Fruit fly (Drosophila melanogaster) ovary, adult (tissue): ENCODE results near the gene Sfmbt.
"Not testable (repeated sequence)": the region's sequence is repeated elsewhere in the genome, so short reads cannot be mapped to it uniquely, and the experiment has no call there.

Experiments
- CG17801 ChIP-seq: fragments of 200-800 bp; optimal IDR thresholded peaks from 2 replicates; lab custom pipeline; 2019; ENCODE audit warnings: missing biosample characterization, mild to moderate bottlenecking, missing genetic modification characterization, moderate library complexity; ENCODE audit not compliant: partially characterized antibody

Sfmbt gene

DNA sequence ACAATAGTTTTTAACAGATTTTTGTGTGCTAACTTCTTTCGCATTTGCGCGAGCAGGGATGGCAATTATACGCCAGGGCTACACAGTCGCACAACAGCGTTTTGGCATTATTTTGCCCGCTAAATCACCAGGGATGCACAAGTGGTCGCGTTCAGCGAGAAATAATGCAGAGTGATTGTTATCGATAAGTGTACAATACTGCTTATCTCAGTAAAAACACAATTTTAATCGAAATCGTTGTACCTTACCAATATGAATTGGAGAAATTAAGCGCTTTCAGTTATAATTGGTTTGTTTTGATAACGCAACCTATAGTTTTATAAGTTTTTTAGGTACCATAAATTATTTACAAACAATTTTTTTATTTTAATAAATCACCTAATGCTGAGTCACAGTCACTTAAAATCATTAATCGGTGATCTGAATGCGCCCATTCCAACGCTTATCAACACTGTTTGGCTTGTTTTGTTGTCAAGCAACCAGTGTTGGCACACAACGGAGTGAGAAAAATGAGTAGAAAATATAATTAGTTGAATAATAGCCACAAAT, at the start of gene Sfmbt, which contains the start of gene CG5439:
Gene Sfmbt, minus strand, starts transcription at position 85 of the 549 bp plus-strand sequence.
Gene CG5439, plus strand, starts transcription at position 450 of the 549 bp plus-strand sequence.
- peak; percentile 62 for TF ChIP-seq CG17801 (GFP tag; lab: Kevin White, UChicago)

DNA sequence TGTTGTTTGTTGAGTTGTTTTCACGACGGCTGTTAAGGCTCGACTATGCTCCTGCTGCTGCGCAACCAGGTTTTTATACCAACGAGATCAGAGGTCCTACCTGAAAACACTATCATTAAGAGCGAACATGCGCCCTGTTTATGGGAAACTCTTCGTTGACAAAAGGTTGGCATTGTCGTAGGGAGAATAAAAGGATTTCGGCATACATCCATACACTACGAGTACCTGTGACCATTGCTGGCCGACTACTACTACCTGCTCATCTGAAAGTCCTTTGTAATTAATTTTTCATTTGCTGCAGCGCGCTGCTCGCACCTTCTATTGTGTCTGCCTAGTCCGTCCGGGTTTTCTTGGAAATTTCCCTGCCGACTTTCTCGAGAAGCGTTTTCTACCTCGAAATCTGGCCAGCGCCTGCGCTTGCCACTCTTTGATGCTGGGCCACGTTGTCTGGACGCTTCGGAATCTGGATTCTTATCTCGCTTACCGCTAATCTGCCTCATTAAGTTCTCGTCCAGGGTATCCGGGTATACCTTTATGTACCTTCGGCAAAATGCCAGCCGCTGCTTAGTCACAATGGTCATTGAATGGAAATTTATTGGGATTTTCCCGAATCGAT, 48.7 kb upstream of the Sfmbt start, which contains the start of gene CG15480:
Gene CG15480, minus strand, starts transcription at position 51 of the 616 bp plus-strand sequence.
- TF ChIP-seq CG17801 (GFP tag; lab: Kevin White, UChicago): no peak

DNA sequence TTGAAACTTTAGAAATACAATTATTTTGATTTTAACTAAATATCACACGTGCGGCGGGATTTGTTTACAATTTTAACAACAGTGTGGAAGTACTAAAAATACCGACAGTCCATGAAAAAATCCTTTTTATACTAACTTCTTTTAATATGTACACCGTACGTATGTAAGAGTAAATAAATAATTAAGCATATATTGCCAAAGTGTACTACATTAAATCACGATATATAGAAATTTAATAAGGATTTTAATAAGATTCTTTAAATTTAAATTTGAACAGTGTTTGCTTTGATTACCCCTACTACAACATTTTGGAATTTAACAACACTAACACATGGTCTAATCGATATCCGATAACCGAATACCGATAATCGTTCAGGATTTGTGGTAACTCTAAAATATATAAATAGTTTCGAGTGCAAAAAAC, 45.7 kb upstream of the Sfmbt start, which contains the start of the genes Ski6 and CG16812:
Gene Ski6, minus strand, starts transcription at position 205 of the 424 bp plus-strand sequence.
Gene CG16812, plus strand, starts transcription at position 363 of the 424 bp plus-strand sequence.
- TF ChIP-seq CG17801 (GFP tag; lab: Kevin White, UChicago): peak; percentile 71

DNA sequence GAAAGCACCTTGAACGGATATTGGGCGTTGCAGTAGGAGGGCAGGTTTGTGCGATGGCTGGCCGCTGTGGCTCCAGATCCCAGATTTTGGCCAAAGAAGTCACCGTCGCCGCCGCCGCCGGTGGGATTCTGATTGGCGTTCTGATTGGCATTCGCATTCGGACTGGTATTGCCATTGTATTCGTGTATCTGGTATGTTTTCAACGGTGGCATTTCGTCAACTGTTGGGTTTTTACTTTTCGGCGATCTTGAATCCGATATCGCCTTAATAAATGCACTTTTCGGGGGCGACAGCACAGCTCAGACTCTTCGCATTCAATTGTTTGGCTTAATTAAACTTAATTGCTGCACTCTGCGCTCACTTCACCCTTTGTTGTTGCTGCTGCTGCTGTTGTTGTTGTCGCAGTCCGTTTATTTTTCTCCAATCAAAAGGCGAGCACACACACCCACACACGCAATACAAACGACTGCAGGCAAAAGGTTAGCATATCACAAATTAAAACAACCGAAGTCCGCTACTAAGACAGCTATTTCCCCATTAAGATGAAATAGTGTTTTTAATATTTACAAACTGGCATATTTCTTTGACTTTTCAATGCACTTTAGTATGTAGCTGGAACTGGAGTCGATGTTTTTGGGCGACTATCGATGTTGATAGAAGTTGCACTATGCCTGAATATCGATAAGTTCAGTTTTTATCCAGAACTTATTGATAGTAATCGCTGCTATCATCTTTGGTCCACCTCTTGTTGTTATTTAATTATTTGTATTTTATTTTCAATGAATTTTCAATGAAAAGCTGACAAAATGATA, 42.9 kb upstream of the Sfmbt start, which contains the start of the genes CG9426 and mRF1:
Gene CG9426, minus strand, starts transcription at position 643 of the 812 bp plus-strand sequence.
Gene mRF1, plus strand, starts transcription at position 699 of the 812 bp plus-strand sequence.
- peak; percentile 29 for TF ChIP-seq CG17801 (GFP tag; lab: Kevin White, UChicago)

DNA sequence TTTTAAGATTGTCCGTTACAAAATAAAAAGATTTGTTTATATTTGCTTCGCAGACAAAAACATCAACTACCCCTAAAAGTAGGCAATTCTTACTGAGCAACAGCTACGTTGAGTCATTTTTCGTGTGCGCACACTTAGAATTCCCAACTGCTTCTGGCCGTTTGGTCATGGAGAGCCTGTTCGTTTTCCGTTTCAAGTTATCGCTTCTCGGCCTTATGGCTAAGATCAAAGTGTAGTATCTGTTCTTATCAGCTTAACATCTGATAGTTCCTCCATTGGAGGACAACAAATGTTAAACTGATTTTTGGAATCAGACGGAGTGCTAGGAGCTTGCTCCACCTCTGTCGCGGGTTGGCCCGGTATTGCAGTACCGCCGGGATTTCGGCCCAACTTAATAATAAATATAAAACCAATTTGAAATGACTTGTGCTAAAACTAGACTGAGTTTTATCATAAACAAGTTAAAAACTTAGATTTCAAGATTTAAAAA, 39.1 kb upstream of the Sfmbt start:
- peak; percentile 25 for TF ChIP-seq CG17801 (GFP tag; lab: Kevin White, UChicago)

DNA sequence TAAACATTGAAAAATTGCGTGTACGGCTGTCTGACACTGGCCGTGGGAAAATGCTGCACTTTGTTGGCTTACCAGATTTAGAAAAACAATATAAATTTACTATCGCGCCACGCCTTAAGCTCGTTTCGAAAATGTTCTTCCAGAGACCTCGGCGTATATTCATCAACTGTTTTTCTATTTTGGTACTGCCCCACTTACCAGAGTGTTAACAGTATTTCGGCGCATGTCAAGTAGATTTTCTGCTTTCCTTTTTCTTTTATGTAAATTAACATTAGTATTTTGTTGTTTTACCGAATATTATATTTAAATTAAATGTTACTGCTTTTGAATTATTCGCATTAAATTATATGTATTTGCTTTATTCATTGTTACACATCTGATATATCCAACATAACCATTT, 38.4 kb upstream of the Sfmbt start, which contains the start of gene kek4:
Gene kek4, minus strand, starts transcription at position 341 of the 400 bp plus-strand sequence.
- no peak for TF ChIP-seq CG17801 (GFP tag; lab: Kevin White, UChicago)

DNA sequence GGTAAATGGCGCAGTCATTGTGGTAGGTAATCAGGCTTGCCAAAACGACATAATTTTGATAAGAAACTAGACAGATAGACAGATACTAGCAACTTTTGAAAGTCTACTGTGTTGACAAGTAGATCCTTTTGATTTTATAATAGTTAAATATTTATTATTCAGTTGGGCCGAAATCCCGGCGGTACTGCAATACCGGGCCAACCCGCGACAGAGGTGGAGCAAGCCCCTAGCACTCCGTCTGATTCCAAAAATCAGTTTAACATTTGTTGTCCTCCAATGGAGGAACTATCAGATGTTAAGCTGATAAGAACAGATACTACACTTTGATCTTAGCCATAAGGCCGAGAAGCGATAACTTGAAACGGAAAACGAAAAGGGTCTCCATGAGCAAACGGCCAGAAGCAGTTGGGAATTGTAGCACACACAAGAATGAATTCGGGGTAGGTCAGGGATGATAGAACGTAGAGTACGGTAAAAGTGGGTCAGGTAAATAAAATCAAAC, 35.2 kb upstream of the Sfmbt start, which contains the start of gene CG15482:
Gene CG15482, minus strand, starts transcription at position 51 of the 502 bp plus-strand sequence.
- not testable (repeated sequence) for TF ChIP-seq CG17801 (GFP tag; lab: Kevin White, UChicago)

DNA sequence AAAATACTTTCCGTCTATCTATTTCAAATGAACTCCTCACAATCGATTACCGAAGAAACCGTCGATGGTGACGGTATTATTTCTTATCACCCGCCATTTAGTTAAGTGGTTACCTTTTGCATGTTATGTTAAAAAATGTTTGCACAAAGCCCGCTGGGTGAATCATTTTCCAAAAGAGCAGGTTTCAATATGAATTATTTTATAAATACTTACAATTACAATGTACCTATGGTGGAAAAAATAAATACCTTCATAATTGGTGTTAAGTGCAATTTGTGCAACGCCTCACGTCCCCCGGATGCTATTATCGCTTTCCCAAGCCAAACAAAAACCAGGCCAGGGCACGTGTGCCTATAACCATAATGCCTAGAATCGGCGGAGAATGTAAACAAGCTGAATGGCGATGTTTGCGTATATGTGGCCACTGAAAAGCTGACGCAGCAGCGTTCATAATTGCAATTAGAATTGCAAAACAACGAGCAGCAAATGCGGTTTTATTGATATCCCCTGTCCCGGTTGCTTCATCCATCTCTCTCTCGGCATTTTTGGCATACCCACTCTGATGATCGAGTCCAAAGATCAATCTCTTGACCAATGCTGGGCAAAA, 30.4 kb upstream of the Sfmbt start:
- peak; percentile 41 for TF ChIP-seq CG17801 (GFP tag; lab: Kevin White, UChicago)

DNA sequence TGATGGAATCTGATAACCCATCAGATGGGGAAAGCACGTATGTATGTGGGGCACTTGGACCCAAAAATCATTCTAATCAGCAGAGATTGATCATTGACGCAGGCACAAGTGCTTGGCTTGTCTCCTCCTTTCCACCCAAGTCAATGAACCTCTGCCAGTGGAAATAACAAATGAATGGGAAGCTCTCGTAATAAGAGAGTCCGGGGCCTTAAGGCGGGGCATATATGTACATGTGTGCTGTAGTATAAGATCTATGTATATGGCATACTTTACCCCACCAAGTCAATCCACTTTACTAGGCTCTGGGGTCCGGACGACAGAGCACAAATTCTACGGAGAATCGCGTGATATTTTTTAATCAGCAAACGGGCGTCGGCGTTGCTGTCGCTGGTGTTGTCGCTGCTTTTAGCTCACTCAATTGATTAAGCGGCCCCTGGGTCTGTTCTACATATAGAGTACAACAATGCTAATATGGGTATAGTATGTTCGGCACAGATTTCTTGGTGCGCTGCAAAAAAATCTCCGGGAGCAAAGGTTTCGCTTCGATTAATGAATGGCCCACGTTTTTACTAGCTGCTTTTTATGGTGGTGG, 29.6 kb upstream of the Sfmbt start:
- TF ChIP-seq CG17801 (GFP tag; lab: Kevin White, UChicago): peak; percentile 26

DNA sequence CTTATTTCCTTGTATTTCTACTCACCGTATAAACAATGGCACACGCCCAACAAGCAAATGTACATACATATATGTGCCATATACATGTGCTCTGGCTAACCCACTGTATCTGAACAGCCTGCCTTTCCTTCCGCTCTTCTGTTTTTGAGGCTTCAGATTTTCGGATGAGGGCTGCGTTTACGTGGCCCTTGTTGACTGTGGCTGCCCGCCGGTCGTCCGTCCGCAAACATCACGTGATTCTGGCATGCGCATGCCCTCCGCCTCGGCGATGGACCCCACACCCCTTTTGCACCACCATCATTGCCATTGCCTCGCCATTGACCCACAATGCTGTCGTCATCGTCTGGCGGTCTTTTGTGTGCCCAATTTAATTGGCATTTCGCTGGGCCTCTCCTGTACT, 28.7 kb upstream of the Sfmbt start:
- peak; percentile 6 for TF ChIP-seq CG17801 (GFP tag; lab: Kevin White, UChicago)

DNA sequence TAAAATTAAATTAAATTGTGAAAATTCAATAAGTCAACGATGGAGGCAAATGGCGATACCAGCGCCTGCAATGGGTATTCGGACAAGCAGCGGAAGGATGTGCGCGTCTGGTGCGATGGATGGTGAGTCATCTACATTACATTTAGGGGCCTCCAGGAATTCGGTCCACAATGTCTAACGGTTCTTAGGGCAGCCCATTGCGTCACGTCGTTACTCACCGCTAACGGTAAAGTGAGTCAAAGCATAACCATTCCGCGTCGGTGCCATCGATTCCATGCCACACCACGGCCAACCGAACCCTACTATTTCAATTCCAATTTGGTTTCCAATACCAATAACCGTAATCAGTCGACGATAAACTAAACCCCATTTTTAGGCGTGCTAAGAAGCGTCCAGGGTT, 27.6 kb upstream of the Sfmbt start:
- no peak for TF ChIP-seq CG17801 (GFP tag; lab: Kevin White, UChicago)

DNA sequence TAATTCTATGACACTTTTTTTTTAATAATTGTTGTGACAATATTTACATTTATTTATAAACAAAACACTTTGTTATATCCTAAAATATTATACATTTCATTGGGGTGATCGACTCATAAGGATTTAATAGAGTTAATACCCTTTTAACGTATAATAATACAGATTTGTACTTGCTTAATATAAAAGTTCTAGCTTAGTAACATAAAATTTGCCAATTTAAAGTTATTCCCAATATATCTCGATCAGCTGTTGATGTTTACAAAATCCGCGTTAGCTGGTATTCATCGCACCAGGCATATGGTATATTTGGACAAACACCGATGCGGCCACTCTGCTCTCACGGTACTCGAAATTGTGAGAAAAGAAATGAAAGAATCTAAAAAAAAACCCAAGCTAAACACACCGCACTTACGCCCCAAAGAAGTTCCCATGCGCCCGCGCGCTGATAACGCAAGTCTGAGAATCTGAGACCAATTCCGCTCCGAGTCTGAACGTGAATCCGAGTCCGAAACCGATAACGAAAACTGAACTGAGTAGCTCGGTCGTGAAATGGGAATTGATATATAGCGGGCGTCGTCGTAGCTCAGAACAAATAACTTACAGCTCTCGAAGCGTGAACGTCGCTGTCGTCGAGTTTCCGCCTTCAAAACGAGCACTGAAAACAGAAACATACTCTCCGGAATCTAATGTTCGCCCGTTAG, 27.0 kb upstream of the Sfmbt start, which contains the start of gene Pect:
Gene Pect, plus strand, starts transcription at position 326 of the 701 bp plus-strand sequence.
- TF ChIP-seq CG17801 (GFP tag; lab: Kevin White, UChicago): peak; percentile 21

DNA sequence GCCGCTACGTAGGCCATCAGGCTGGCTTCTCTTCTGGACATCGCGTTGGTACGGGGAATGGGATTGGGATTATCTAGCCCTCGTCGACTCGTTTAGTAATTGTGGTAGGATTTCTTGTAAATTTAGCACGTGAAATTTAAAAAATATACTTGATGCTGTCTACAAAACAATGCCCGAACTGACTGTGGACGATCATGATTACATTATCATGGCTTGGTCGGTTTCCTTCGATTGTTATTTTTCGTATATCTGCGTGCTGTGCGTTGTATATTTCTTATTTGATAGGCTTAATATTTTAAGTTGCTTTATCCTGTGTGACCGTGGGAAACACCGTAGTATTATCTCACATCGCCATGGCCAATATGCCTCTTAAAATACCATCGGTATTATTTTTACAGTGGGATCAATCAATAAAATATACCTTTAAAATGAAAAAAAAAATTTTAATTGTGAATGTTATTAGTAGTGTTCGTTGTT, 26.4 kb upstream of the Sfmbt start, which contains the start of gene CG16972:
Gene CG16972, minus strand, starts transcription at position 336 of the 477 bp plus-strand sequence.
- TF ChIP-seq CG17801 (GFP tag; lab: Kevin White, UChicago): peak; percentile 12
